Fruit fly (Drosophila melanogaster) whole organism, embryonic: ENCODE measurements around the gene nudC.

ENCODE experiments used
- CG10274 ChIP-seq: fragments of 200-800 bp; sonication (Bioruptor generic); optimal IDR thresholded peaks from 3 replicates; lab custom pipeline; 2017; ENCODE audit warnings: missing biosample characterization, mild to moderate bottlenecking, missing genetic modification characterization
- CG10366 ChIP-seq: fragments of 200-800 bp; sonication (Bioruptor generic); IDR thresholded peaks from 2 replicates; pipeline ENCODE4 v1.3.6; 2022; ENCODE audit warnings: missing biosample characterization, missing genetic modification characterization
- CG10654 ChIP-seq: fragments of 200-800 bp; sonication (Bioruptor generic); optimal IDR thresholded peaks from 2 replicates; lab custom pipeline; 2016; ENCODE audit warnings: missing biosample characterization, missing genetic modification characterization
- CG11247 ChIP-seq: fragments of 200-800 bp; sonication (Bioruptor generic); IDR thresholded peaks from 2 replicates; pipeline ENCODE4 v1.3.6; 2022; ENCODE audit warnings: missing biosample characterization, missing genetic modification characterization
- CG12155 ChIP-seq: fragments of 200-800 bp; sonication (Bioruptor generic); optimal IDR thresholded peaks from 3 replicates; lab custom pipeline; 2016; ENCODE audit warnings: missing biosample characterization, missing genetic modification characterization
- CG15011 ChIP-seq: fragments of 200-800 bp; sonication (Bioruptor generic); optimal IDR thresholded peaks from 3 replicates; lab custom pipeline; 2018; ENCODE audit warnings: missing biosample characterization, mild to moderate bottlenecking, missing genetic modification characterization
- CG15601 ChIP-seq: fragments of 200-800 bp; sonication (Bioruptor generic); optimal IDR thresholded peaks from 3 replicates; lab custom pipeline; 2019; ENCODE audit warnings: missing biosample characterization, mild to moderate bottlenecking, missing genetic modification characterization, moderate library complexity
- CG17328 ChIP-seq: fragments of 200-800 bp; sonication (Bioruptor generic); IDR thresholded peaks from 2 replicates; pipeline ENCODE4 v1.3.6; 2022; ENCODE audit warnings: missing biosample characterization, missing genetic modification characterization
- CG2120 ChIP-seq: fragments of 200-800 bp; sonication (Bioruptor generic); optimal IDR thresholded peaks from 3 replicates; lab custom pipeline; 2016; ENCODE audit warnings: missing biosample characterization, missing genetic modification characterization
- CG2202 ChIP-seq: fragments of 200-800 bp; sonication (Bioruptor generic); optimal IDR thresholded peaks from 2 replicates; lab custom pipeline; 2018; ENCODE audit warnings: missing biosample characterization, mild to moderate bottlenecking, missing genetic modification characterization
- CG2712 ChIP-seq: fragments of 200-800 bp; optimal IDR thresholded peaks from 3 replicates; lab custom pipeline; 2019; ENCODE audit warnings: missing biosample characterization, mild to moderate bottlenecking, missing genetic modification characterization, moderate library complexity
- CG34224 ChIP-seq: fragments of 200-800 bp; sonication (Bioruptor generic); IDR thresholded peaks from 3 replicates; pipeline ENCODE4 v1.3.6; 2022; ENCODE audit warnings: missing biosample characterization, missing genetic modification characterization; ENCODE audit not compliant: partially characterized antibody
- CG7556 ChIP-seq: fragments of 200-800 bp; sonication (Bioruptor generic); optimal IDR thresholded peaks from 2 replicates; lab custom pipeline; 2017; ENCODE audit warnings: missing biosample characterization, mild to moderate bottlenecking, missing genetic modification characterization
- CG7786 ChIP-seq: fragments of 200-800 bp; sonication (Bioruptor generic); optimal IDR thresholded peaks from 2 replicates; lab custom pipeline; 2016; ENCODE audit warnings: missing biosample characterization, missing genetic modification characterization
- CG7963 ChIP-seq: fragments of 200-800 bp; sonication (Bioruptor generic); IDR thresholded peaks from 3 replicates; pipeline ENCODE4 v1.3.6; 2022; ENCODE audit warnings: missing biosample characterization, missing genetic modification characterization; ENCODE audit not compliant: partially characterized antibody
- CG8924 ChIP-seq: fragments of 200-800 bp; optimal IDR thresholded peaks from 3 replicates; lab custom pipeline; 2019; ENCODE audit warnings: missing biosample characterization, mild to moderate bottlenecking, missing genetic modification characterization, moderate library complexity
- D ChIP-seq, 2 experiments: fragments of 200-800 bp in 1 of 2; fragments of >200 bp in 1 of 2; sonication (Bioruptor generic) in 1 of 2; optimal IDR thresholded peaks; 2 replicates in 1 of 2; 3 replicates in 1 of 2; lab custom pipeline; 2017; ENCODE audit warnings: mild to moderate bottlenecking in 1 of 2, missing biosample characterization in 1 of 2, missing genetic modification characterization in 1 of 2, missing genetic modification reagents in 1 of 2
- Deaf1 ChIP-seq: fragments of 200-800 bp; optimal IDR thresholded peaks from 3 replicates; lab custom pipeline; 2019; ENCODE audit warnings: missing biosample characterization, mild to moderate bottlenecking, missing genetic modification characterization, moderate library complexity
- Dek ChIP-seq: fragments of 200-800 bp; sonication (Bioruptor generic); optimal IDR thresholded peaks from 3 replicates; lab custom pipeline; 2019; ENCODE audit warnings: missing biosample characterization, mild to moderate bottlenecking, missing genetic modification characterization, moderate library complexity
- Doc3 ChIP-seq: fragments of 200-800 bp; sonication (Bioruptor generic); IDR thresholded peaks from 3 replicates; pipeline ENCODE4 v1.3.6; 2022; ENCODE audit warnings: missing biosample characterization, missing genetic modification characterization; ENCODE audit not compliant: partially characterized antibody
- Elba2 ChIP-seq: fragments of 200-800 bp; sonication (Bioruptor generic); optimal IDR thresholded peaks from 3 replicates; lab custom pipeline; 2016; ENCODE audit warnings: missing biosample characterization, missing genetic modification characterization
- Ets65A ChIP-seq: fragments of 200-800 bp; sonication (Bioruptor generic); peaks from one replicate; lab custom pipeline; 2016; ENCODE audit warnings: missing biosample characterization, missing genetic modification characterization
- Fer1 ChIP-seq: fragments of 200-800 bp; sonication (Bioruptor generic); optimal IDR thresholded peaks from 2 replicates; lab custom pipeline; 2017; ENCODE audit warnings: missing biosample characterization, mild to moderate bottlenecking, missing genetic modification characterization
- H2.0 ChIP-seq: fragments of 200-800 bp; sonication (Bioruptor generic); IDR thresholded peaks from 2 replicates; pipeline ENCODE4 v1.3.6; 2022; ENCODE audit warnings: missing biosample characterization, missing genetic modification characterization
- Hsf ChIP-seq: fragments of 200-800 bp; sonication (Bioruptor generic); optimal IDR thresholded peaks from 3 replicates; lab custom pipeline; 2016; ENCODE audit warnings: missing biosample characterization, missing genetic modification characterization
- Kr ChIP-seq: fragments of 200-800 bp; sonication (Bioruptor generic); optimal IDR thresholded peaks from 2 replicates; lab custom pipeline; 2017; ENCODE audit warnings: missing biosample characterization, mild to moderate bottlenecking, missing genetic modification characterization
- Max ChIP-seq: fragments of 200-800 bp; sonication (Bioruptor generic); optimal IDR thresholded peaks from 2 replicates; lab custom pipeline; 2016; ENCODE audit warnings: missing biosample characterization, mild to moderate bottlenecking, missing genetic modification characterization
- Nf-YA ChIP-seq: fragments of 200-800 bp; sonication (Bioruptor generic); IDR thresholded peaks from 2 replicates; pipeline ENCODE4 v1.3.6; 2022; ENCODE audit warnings: missing biosample characterization, missing genetic modification characterization
- PHDP ChIP-seq: fragments of 200-800 bp; sonication (Bioruptor generic); optimal IDR thresholded peaks from 3 replicates; lab custom pipeline; 2018; ENCODE audit warnings: missing biosample characterization, mild to moderate bottlenecking, missing genetic modification characterization, moderate library complexity
- TFAM ChIP-seq: fragments of 200-800 bp; sonication (Bioruptor generic); optimal IDR thresholded peaks from 2 replicates; lab custom pipeline; 2017; ENCODE audit warnings: missing biosample characterization, missing genetic modification characterization, inconsistent platforms
- bab2 ChIP-seq: fragments of 200-800 bp; sonication (Bioruptor generic); optimal IDR thresholded peaks from 2 replicates; lab custom pipeline; 2016; ENCODE audit warnings: missing biosample characterization, missing genetic modification characterization
- bcd ChIP-seq: fragments of 200-800 bp; sonication (Bioruptor generic); optimal IDR thresholded peaks from 2 replicates; lab custom pipeline; 2017; ENCODE audit warnings: missing biosample characterization, mild to moderate bottlenecking, missing genetic modification characterization
- chm ChIP-seq: fragments of 200-800 bp; sonication (Bioruptor generic); IDR thresholded peaks from 2 replicates; pipeline ENCODE4 v1.3.6; 2022; ENCODE audit warnings: missing biosample characterization, missing genetic modification characterization
- disco-r ChIP-seq: fragments of 200-800 bp; sonication (Bioruptor generic); optimal IDR thresholded peaks from 2 replicates; lab custom pipeline; 2016; ENCODE audit warnings: missing biosample characterization, missing genetic modification characterization
- dm ChIP-seq: fragments of 200-800 bp; sonication (Bioruptor generic); optimal IDR thresholded peaks from 3 replicates; lab custom pipeline; 2016; ENCODE audit warnings: missing biosample characterization, missing genetic modification characterization
- eyg ChIP-seq: fragments of 200-800 bp; sonication (Bioruptor generic); optimal IDR thresholded peaks from 3 replicates; lab custom pipeline; 2016; ENCODE audit warnings: missing biosample characterization, missing genetic modification characterization
- gcm2 ChIP-seq: fragments of 200-800 bp; sonication (Bioruptor generic); optimal IDR thresholded peaks from 2 replicates; lab custom pipeline; 2016; ENCODE audit warnings: missing biosample characterization, missing genetic modification characterization
- gro ChIP-seq: fragments of 200-800 bp; sonication (Bioruptor generic); optimal IDR thresholded peaks from 2 replicates; lab custom pipeline; 2016; ENCODE audit warnings: missing biosample characterization, missing genetic modification characterization
- hkb ChIP-seq, 2 experiments: fragments of 200-800 bp in 1 of 2; fragments of >200 bp in 1 of 2; sonication (Bioruptor generic) in 1 of 2; IDR thresholded peaks in 1 of 2; optimal IDR thresholded peaks in 1 of 2; 2 replicates each; pipeline versions ENCODE4 v1.3.6 to Lab custom; 2017 to 2022; ENCODE audit warnings: missing biosample characterization in 1 of 2, missing genetic modification characterization in 1 of 2
- lilli ChIP-seq: fragments of 200-800 bp; sonication (Bioruptor generic); optimal IDR thresholded peaks from 3 replicates; lab custom pipeline; 2016; ENCODE audit warnings: missing biosample characterization, missing genetic modification characterization
- lmd ChIP-seq: fragments of 200-800 bp; sonication (Bioruptor generic); IDR thresholded peaks from 2 replicates; pipeline ENCODE4 v1.3.6; 2022; ENCODE audit warnings: missing biosample characterization, missing genetic modification characterization
- phol ChIP-seq: fragments of 200-800 bp; sonication (Bioruptor generic); optimal IDR thresholded peaks from 3 replicates; lab custom pipeline; 2018; ENCODE audit warnings: missing biosample characterization, mild to moderate bottlenecking, missing genetic modification characterization, moderate library complexity
- repo ChIP-seq: fragments of 200-800 bp; sonication (Bioruptor generic); optimal IDR thresholded peaks from 2 replicates; lab custom pipeline; 2016; ENCODE audit warnings: missing biosample characterization, missing genetic modification characterization
- run ChIP-seq: fragments of 200-800 bp; sonication (Bioruptor generic); optimal IDR thresholded peaks from 3 replicates; lab custom pipeline; 2018; ENCODE audit warnings: missing biosample characterization, mild to moderate bottlenecking, missing genetic modification characterization
- schlank ChIP-seq: fragments of 200-800 bp; sonication (Bioruptor generic); optimal IDR thresholded peaks from 2 replicates; lab custom pipeline; 2018; ENCODE audit warnings: missing biosample characterization, mild to moderate bottlenecking, missing genetic modification characterization
- seq ChIP-seq: fragments of 200-800 bp; sonication (Bioruptor generic); IDR thresholded peaks from 2 replicates; pipeline ENCODE4 v1.3.6; 2022; ENCODE audit warnings: missing biosample characterization, missing genetic modification characterization
- slp2 ChIP-seq: fragments of 200-800 bp; sonication (Bioruptor generic); optimal IDR thresholded peaks from 2 replicates; lab custom pipeline; 2016; ENCODE audit warnings: missing biosample characterization, missing genetic modification characterization
- tap ChIP-seq: fragments of 200-800 bp; optimal IDR thresholded peaks from 3 replicates; lab custom pipeline; 2019; ENCODE audit warnings: missing biosample characterization, mild to moderate bottlenecking, missing genetic modification characterization, moderate library complexity
- unc-4 ChIP-seq: fragments of 200-800 bp; sonication (Bioruptor generic); IDR thresholded peaks from 2 replicates; pipeline ENCODE4 v1.3.6; 2022; ENCODE audit warnings: missing biosample characterization, missing genetic modification characterization; ENCODE audit not compliant: partially characterized antibody

nudC gene

dm6 chr3L:16844920-16845573 lies 40.3 kb downstream of the nudC start, which contains the start of the genes kud and Zcchc7 (continued):
- TF ChIP-seq gro (GFP tag; lab: Kevin White, UChicago) (peak; percentile 33), PHDP (tag; lab: Kevin White, UChicago) (peak; percentile 61), CG2202 (tag; lab: Kevin White, UChicago) (no peak), bcd (GFP tag; lab: Kevin White, UChicago) (no peak), Doc3 (GFP tag; lab: Robert Waterston, UW) (no peak), CG2712 (tag; lab: Kevin White, UChicago) (peak; percentile 71), CG10654 (GFP tag; lab: Kevin White, UChicago) (peak; percentile 42), disco-r (GFP tag; lab: Kevin White, UChicago) (no peak), D (optimal IDR thresholded peaks at IDR 0.05; lab: Kevin White, UChicago) (no peak), D (GFP tag; optimal IDR thresholded peaks at IDR 0.05; lab: Kevin White, UChicago) (no peak), Fer1 (GFP tag; lab: Kevin White, UChicago) (peak; percentile 70), dm (GFP tag; lab: Kevin White, UChicago) (peak; percentile 27), repo (peak; percentile 17), bab2 (GFP tag; lab: Kevin White, UChicago) (peak; percentile 25), H2.0 (GFP tag; lab: Robert Waterston, UW) (no peak), CG10366 (peak; percentile 24; the same call in 1 of the 2 replicates), CG34224 (GFP tag; lab: Robert Waterston, UW) (peak; percentile 32; the same call in 2 of the 3 replicates), Max (peak; percentile 57), CG7556 (GFP tag; lab: Kevin White, UChicago) (peak; percentile 71), lilli (GFP tag; lab: Kevin White, UChicago) (peak; percentile 80), CG17328 (GFP tag; lab: Robert Waterston, UW) (0 out of 2 replicates have a peak, but pooled peaks have one; percentile 10), hkb (optimal IDR thresholded peaks at IDR 0.05; lab: Kevin White, UChicago) (peak; percentile 34), hkb (GFP tag; IDR thresholded peaks at IDR 0.05; lab: Robert Waterston, UW) (no peak), CG7963 (GFP tag; lab: Robert Waterston, UW) (0 out of 3 replicates have a peak, but pooled peaks have one; percentile 6), schlank (tag; lab: Kevin White, UChicago) (no peak), chm (no peak), CG7786 (peak; percentile 44), Hsf (GFP tag; lab: Kevin White, UChicago) (peak; percentile 62), run (tag; lab: Kevin White, UChicago) (no peak), eyg (GFP tag; lab: Kevin White, UChicago) (no peak), Nf-YA (GFP tag; lab: Robert Waterston, UW) (no peak), Dek (tag; lab: Kevin White, UChicago) (peak; percentile 66), CG15011 (GFP tag; lab: Kevin White, UChicago) (no peak), slp2 (GFP tag; lab: Kevin White, UChicago) (no peak), CG12155 (GFP tag; lab: Kevin White, UChicago) (peak; percentile 73), phol (tag; lab: Kevin White, UChicago) (peak; percentile 67), Deaf1 (tag; lab: Kevin White, UChicago) (no peak), Ets65A (peak; percentile 7), CG2120 (GFP tag; lab: Kevin White, UChicago) (peak; percentile 83), CG11247 (GFP tag; lab: Robert Waterston, UW) (no peak), CG10274 (GFP tag; lab: Kevin White, UChicago) (no peak), tap (no peak), CG15601 (no peak), unc-4 (no peak), TFAM (GFP tag; lab: Kevin White, UChicago) (no peak), CG8924 (tag; lab: Kevin White, UChicago) (peak; percentile 69), Kr (GFP tag; lab: Kevin White, UChicago) (no peak), Elba2 (GFP tag; lab: Kevin White, UChicago) (no peak), lmd (GFP tag; lab: Robert Waterston, UW) (peak; percentile 19; the same call in 1 of the 2 replicates), seq (GFP tag; lab: Robert Waterston, UW) (no peak), gcm2 (GFP tag; lab: Kevin White, UChicago) (peak; percentile 21)
